Fruit fly (Drosophila melanogaster): ENCODE measurements around the gene SmydA-8.
A peak's percentile ranks its signal among the peaks of the same experiment; 100 is the strongest.

The SmydA-8 gene

dm6 chrX:2241842-2242241, 28.2 kb upstream of the SmydA-8 start, which contains the start of gene kz (continued):
- TF ChIP-seq chm (GFP tag; IDR thresholded peaks at IDR 0.05) (no peak), en (GFP tag; optimal IDR thresholded peaks at IDR 0.05) (no peak), pros (GFP tag; optimal IDR thresholded peaks at IDR 0.05) (no peak), CG14667 (GFP tag; IDR thresholded peaks at IDR 0.05) (no peak), CHES-1-like (GFP tag; optimal IDR thresholded peaks at IDR 0.05) (no peak), Sin3A (optimal IDR thresholded peaks at IDR 0.05) (no peak), HmgZ (tag; optimal IDR thresholded peaks at IDR 0.05) (peak; percentile 55), CG7271 (tag; optimal IDR thresholded peaks at IDR 0.05) (no peak), CG4360 (GFP tag; IDR thresholded peaks at IDR 0.05) (no peak), Dref (GFP tag; IDR thresholded peaks at IDR 0.05) (peak; percentile 97), Spps (tag; optimal IDR thresholded peaks at IDR 0.05) (no peak), Blimp-1 (GFP tag; optimal IDR thresholded peaks at IDR 0.05) (no peak), Xbp1 (GFP tag; optimal IDR thresholded peaks at IDR 0.05) (no peak), cad (GFP tag; optimal IDR thresholded peaks at IDR 0.05) (no peak), klu (GFP tag; IDR thresholded peaks at IDR 0.05) (no peak), gsb (GFP tag; IDR thresholded peaks at IDR 0.05) (no peak), tup (GFP tag; optimal IDR thresholded peaks at IDR 0.05) (no peak), caup (GFP tag; optimal IDR thresholded peaks at IDR 0.05; ENCODE audit: severe bottlenecking) (no peak), ERR (GFP tag; optimal IDR thresholded peaks at IDR 0.05) (no peak), CG7928 (GFP tag; optimal IDR thresholded peaks at IDR 0.05) (no peak), insv (GFP tag; optimal IDR thresholded peaks at IDR 0.05) (no peak), HHEX (GFP tag; optimal IDR thresholded peaks at IDR 0.05) (no peak), btn (GFP tag; optimal IDR thresholded peaks at IDR 0.05) (no peak), CG11695 (GFP tag; IDR thresholded peaks at IDR 0.05) (no peak), CG33557 (GFP tag; optimal IDR thresholded peaks at IDR 0.05) (no peak), Nf-YC (tag; optimal IDR thresholded peaks at IDR 0.05) (no peak), ara (GFP tag; IDR thresholded peaks at IDR 0.05) (no peak), p53 (GFP tag; optimal IDR thresholded peaks at IDR 0.05) (no peak), CG12942 (GFP tag; optimal IDR thresholded peaks at IDR 0.05) (no peak), gro (GFP tag; optimal IDR thresholded peaks at IDR 0.05) (no peak), amos (GFP tag; IDR thresholded peaks at IDR 0.05; ENCODE audit: partially characterized antibody) (peak; percentile 91), CG3407 (GFP tag; optimal IDR thresholded peaks at IDR 0.05) (no peak), Taf1 (GFP tag; IDR thresholded peaks at IDR 0.05) (no peak), CG12391 (tag; optimal IDR thresholded peaks at IDR 0.05) (no peak), Scr (GFP tag; IDR thresholded peaks at IDR 0.05; ENCODE audit: partially characterized antibody) (peak; percentile 85), cas (GFP tag; IDR thresholded peaks at IDR 0.05) (no peak), disco-r (GFP tag; optimal IDR thresholded peaks at IDR 0.05) (no peak), Hmx (GFP tag; optimal IDR thresholded peaks at IDR 0.05) (no peak), Gsc (GFP tag; IDR thresholded peaks at IDR 0.05) (no peak), tx (GFP tag; optimal IDR thresholded peaks at IDR 0.05) (no peak), ems (GFP tag; optimal IDR thresholded peaks at IDR 0.05) (no peak), prd (optimal IDR thresholded peaks at IDR 0.05) (no peak), prd (GFP tag; IDR thresholded peaks at IDR 0.05) (no peak), so (GFP tag; IDR thresholded peaks at IDR 0.05) (no peak), CG7372 (GFP tag; IDR thresholded peaks at IDR 0.05) (no peak), CG12659 (GFP tag; optimal IDR thresholded peaks at IDR 0.05) (peak; percentile 64), trh (GFP tag; optimal IDR thresholded peaks at IDR 0.05) (no peak), Hr51 (GFP tag; optimal IDR thresholded peaks at IDR 0.05) (no peak), CG5953 (GFP tag; IDR thresholded peaks at IDR 0.05) (no peak), CG43689 (GFP tag; IDR thresholded peaks at IDR 0.05) (no peak), CG13424 (tag; optimal IDR thresholded peaks at IDR 0.05) (no peak), jigr1 (GFP tag; IDR thresholded peaks at IDR 0.05) (no peak), CG18476 (GFP tag; optimal IDR thresholded peaks at IDR 0.05) (no peak)
